Worm (Caenorhabditis elegans) whole organism, L1 larva: ENCODE data around the gene bar-1.

Source experiments
- Y116A8C.19 ChIP-seq: sonication (generic microtip); optimal IDR thresholded peaks from 2 replicates; lab custom pipeline; 2016; ENCODE audit warnings: missing compliant biosample characterization, missing genetic modification characterization, borderline replicate concordance
- aha-1 ChIP-seq: fragments of 150-350 bp; optimal IDR thresholded peaks from 2 replicates; lab custom pipeline; 2014; ENCODE audit warnings: missing biosample characterization, missing genetic modification characterization
- alr-1 ChIP-seq: fragments of 200-800 bp; sonication (Bioruptor generic); optimal IDR thresholded peaks from 2 replicates; lab custom pipeline; 2018; ENCODE audit warnings: borderline replicate concordance, mild to moderate bottlenecking, missing genetic modification characterization, missing compliant biosample characterization
- aly-2 ChIP-seq: fragments of 150-350 bp; optimal IDR thresholded peaks from 2 replicates; lab custom pipeline; 2014; ENCODE audit warnings: missing biosample characterization, missing genetic modification characterization
- blmp-1 ChIP-seq: fragments of 150-350 bp; optimal IDR thresholded peaks from 2 replicates; lab custom pipeline; 2014; ENCODE audit warnings: missing biosample characterization, missing genetic modification characterization
- ceh-90 ChIP-seq: sonication (generic microtip); optimal IDR thresholded peaks from 2 replicates; lab custom pipeline; 2016; ENCODE audit warnings: missing genetic modification characterization, missing compliant biosample characterization
- dsc-1 ChIP-seq: sonication (generic microtip); optimal IDR thresholded peaks from 2 replicates; lab custom pipeline; 2016; ENCODE audit warnings: mild to moderate bottlenecking, missing genetic modification characterization, missing compliant biosample characterization
- efl-1 ChIP-seq, 4 experiments: fragments of 150-350 bp; optimal IDR thresholded peaks in 3 of 4; peaks in 1 of 4; 1 replicate in 1 of 4; 2 replicates in 3 of 4; lab custom pipeline; 2014; ENCODE audit warnings: missing biosample characterization in 2 of 4, missing genetic modification characterization in 2 of 4, missing genetic modification reagents in 2 of 4
- egl-13 ChIP-seq: sonication (generic microtip); optimal IDR thresholded peaks from 2 replicates; lab custom pipeline; 2016; ENCODE audit warnings: missing genotype, missing genetic modification reagents, missing genetic modification characterization, missing compliant biosample characterization
- egl-27 ChIP-seq, 2 experiments: fragments of 150-350 bp in 1 of 2; sonication (generic microtip); optimal IDR thresholded peaks; 3 replicates each; lab custom pipeline; 2017 to 2018; ENCODE audit warnings: missing biosample characterization in 2 of 2, missing genetic modification characterization in 2 of 2, missing genetic modification reagents in 2 of 2
- elt-2 ChIP-seq: sonication (generic microtip); optimal IDR thresholded peaks from 2 replicates; lab custom pipeline; 2016; ENCODE audit warnings: missing genetic modification characterization, mild to moderate bottlenecking, inconsistent platforms, missing compliant biosample characterization, missing genetic modification reagents
- elt-3 ChIP-seq, 6 experiments: fragments of 150-350 bp in 1 of 6; sonication (generic microtip); optimal IDR thresholded peaks; 2 replicates each; lab custom pipeline; 2017 to 2018; ENCODE audit warnings: missing biosample characterization in 6 of 6, missing genetic modification characterization in 6 of 6, inconsistent platforms in 1 of 6
- fkh-8 ChIP-seq: sonication (generic microtip); optimal IDR thresholded peaks from 2 replicates; lab custom pipeline; 2016; ENCODE audit warnings: mild to moderate bottlenecking, missing genetic modification characterization, missing compliant biosample characterization
- grh-1 ChIP-seq: fragments of 200-800 bp; sonication (Bioruptor generic); IDR thresholded peaks from 2 replicates; pipeline ENCODE4 v1.3.6; 2022; ENCODE audit warnings: missing genetic modification reagents, missing genetic modification characterization, missing compliant biosample characterization
- irx-1 ChIP-seq: sonication (generic microtip); optimal IDR thresholded peaks from 2 replicates; lab custom pipeline; 2016; ENCODE audit warnings: missing genetic modification characterization, missing compliant biosample characterization
- isw-1 ChIP-seq: fragments of 200-800 bp; sonication (Bioruptor generic); IDR thresholded peaks from 2 replicates; pipeline ENCODE4 v1.3.6; 2022; ENCODE audit warnings: missing genetic modification characterization, missing compliant biosample characterization
- jun-1 ChIP-seq: fragments of 150-350 bp; optimal IDR thresholded peaks from 2 replicates; lab custom pipeline; 2014; ENCODE audit warnings: missing biosample characterization, missing genetic modification reagents, missing genetic modification characterization
- lin-13 ChIP-seq: fragments of 150-350 bp; optimal IDR thresholded peaks from 2 replicates; lab custom pipeline; 2014; ENCODE audit warnings: missing biosample characterization, missing genetic modification reagents, missing genetic modification characterization
- lin-14 ChIP-seq: fragments of 200-800 bp; sonication (Bioruptor generic); optimal IDR thresholded peaks from 2 replicates; lab custom pipeline; 2018; ENCODE audit warnings: mild to moderate bottlenecking, missing genetic modification characterization, moderate library complexity, missing compliant biosample characterization
- lin-35 ChIP-seq, 2 experiments: fragments of 150-350 bp; optimal IDR thresholded peaks; 2 replicates each; lab custom pipeline; 2014; ENCODE audit warnings: missing biosample characterization in 2 of 2, missing genetic modification characterization in 2 of 2, missing genetic modification reagents in 2 of 2
- lin-39 ChIP-seq: fragments of 150-350 bp; optimal IDR thresholded peaks from 2 replicates; lab custom pipeline; 2014; ENCODE audit warnings: missing biosample characterization, missing genetic modification reagents, missing genetic modification characterization
- lsy-2 ChIP-seq, 2 experiments: fragments of 150-350 bp; optimal IDR thresholded peaks; 2 replicates each; lab custom pipeline; 2014; ENCODE audit warnings: missing biosample characterization in 2 of 2, missing genetic modification characterization in 2 of 2
- mab-9 ChIP-seq: fragments of 200-800 bp; sonication (Bioruptor generic); IDR thresholded peaks from 2 replicates; pipeline ENCODE4 v1.3.6; 2022; ENCODE audit warnings: missing genetic modification reagents, missing genetic modification characterization, missing compliant biosample characterization
- mdl-1 ChIP-seq, 2 experiments: fragments of 150-350 bp; optimal IDR thresholded peaks; 2 replicates each; lab custom pipeline; 2014 to 2017; ENCODE audit warnings: missing biosample characterization in 2 of 2, missing genetic modification characterization in 2 of 2, inconsistent platforms in 1 of 2
- mef-2 ChIP-seq: fragments of 150-350 bp; optimal IDR thresholded peaks from 2 replicates; lab custom pipeline; 2014; ENCODE audit warnings: missing biosample characterization, missing genetic modification characterization
- mep-1 ChIP-seq: fragments of 150-350 bp; optimal IDR thresholded peaks from 2 replicates; lab custom pipeline; 2014; ENCODE audit warnings: missing biosample characterization, missing genetic modification characterization
- nhr-11 ChIP-seq: fragments of 150-350 bp; optimal IDR thresholded peaks from 2 replicates; lab custom pipeline; 2014; ENCODE audit warnings: missing biosample characterization, missing genetic modification characterization
- nhr-237 ChIP-seq: fragments of 150-350 bp; optimal IDR thresholded peaks from 2 replicates; lab custom pipeline; 2014; ENCODE audit warnings: missing biosample characterization, missing genetic modification characterization
- nhr-47 ChIP-seq: sonication (generic microtip); optimal IDR thresholded peaks from 2 replicates; lab custom pipeline; 2016; ENCODE audit warnings: mild to moderate bottlenecking, missing genetic modification characterization, moderate library complexity, missing compliant biosample characterization
- nhr-71 ChIP-seq: sonication (generic microtip); optimal IDR thresholded peaks from 2 replicates; lab custom pipeline; 2016; ENCODE audit warnings: mild to moderate bottlenecking, missing genetic modification characterization, moderate library complexity, missing compliant biosample characterization
- nhr-76 ChIP-seq: sonication (generic microtip); optimal IDR thresholded peaks from 2 replicates; lab custom pipeline; 2017; ENCODE audit warnings: missing biosample characterization, missing genetic modification characterization
- nhr-77 ChIP-seq: fragments of 150-350 bp; optimal IDR thresholded peaks from 2 replicates; lab custom pipeline; 2014; ENCODE audit warnings: missing biosample characterization, missing genetic modification characterization
- nhr-90 ChIP-seq: sonication (generic microtip); optimal IDR thresholded peaks from 2 replicates; lab custom pipeline; 2016; ENCODE audit warnings: mild to moderate bottlenecking, missing genetic modification characterization, missing compliant biosample characterization; ENCODE audit not compliant: poor library complexity
- pax-3 ChIP-seq: fragments of 200-800 bp; sonication (Bioruptor generic); optimal IDR thresholded peaks from 2 replicates; lab custom pipeline; 2018; ENCODE audit warnings: mild to moderate bottlenecking, missing genetic modification characterization, moderate library complexity, missing compliant biosample characterization
- pqm-1 ChIP-seq: sonication (generic microtip); optimal IDR thresholded peaks from 3 replicates; lab custom pipeline; 2017; ENCODE audit warnings: missing biosample characterization, missing genetic modification characterization
- skn-1 ChIP-seq: fragments of 150-350 bp; optimal IDR thresholded peaks from 2 replicates; lab custom pipeline; 2014; ENCODE audit warnings: missing biosample characterization, missing genetic modification characterization
- snu-23 ChIP-seq: sonication (generic microtip); optimal IDR thresholded peaks from 2 replicates; lab custom pipeline; 2016; ENCODE audit warnings: missing genetic modification characterization, missing compliant biosample characterization
- sox-4 ChIP-seq: sonication (generic microtip); optimal IDR thresholded peaks from 2 replicates; lab custom pipeline; 2016; ENCODE audit warnings: missing genetic modification characterization, missing compliant biosample characterization
- sup-37 ChIP-seq: fragments of 200-800 bp; sonication (Bioruptor generic); optimal IDR thresholded peaks from 2 replicates; lab custom pipeline; 2018; ENCODE audit warnings: mild to moderate bottlenecking, missing genetic modification characterization, missing compliant biosample characterization
- swsn-7 ChIP-seq: sonication (generic microtip); optimal IDR thresholded peaks from 2 replicates; lab custom pipeline; 2016; ENCODE audit warnings: missing genetic modification characterization, missing compliant biosample characterization
- unc-30 ChIP-seq: sonication (generic microtip); optimal IDR thresholded peaks from 2 replicates; lab custom pipeline; 2017; ENCODE audit warnings: missing biosample characterization, missing genetic modification characterization

The bar-1 gene

ce11 chrX:7140682-7141254 is 29.7 kb downstream of the bar-1 start:
- TF ChIP-seq aha-1 (tag; lab: Kevin White, UChicago) (no peak), egl-27 (tag; optimal IDR thresholded peaks at IDR 0.05; lab: Kevin White, UChicago) (no peak), sup-37 (GFP tag; lab: Kevin White, UChicago) (no peak), elt-2 (tag; lab: Kevin White, UChicago) (peak; percentile 8), aly-2 (tag; lab: Kevin White, UChicago) (no peak)
- TF ChIP-seq, all 84 proteins: peak for 1

- TF ChIP-seq dsc-1 (tag; lab: Kevin White, UChicago) (peak; percentile 42), lin-35 (GFP tag; optimal IDR thresholded peaks at IDR 0.05; lab: Kevin White, UChicago) (no peak), elt-2 (tag; lab: Kevin White, UChicago) (peak; percentile 89), pqm-1 (no peak), nhr-90 (tag; lab: Kevin White, UChicago) (peak; percentile 16), nhr-71 (tag; lab: Kevin White, UChicago) (peak; percentile 31)
These were observed 30.8 kb downstream of the bar-1 start, which contains the start of gene clec-86 for ce11 chrX:7139614-7140013. Gene clec-86, plus strand, starts transcription at chrX:7139875.

- no peak for TF ChIP-seq lin-13
- TF ChIP-seq nhr-47 (tag; lab: Kevin White, UChicago): no peak
- TF ChIP-seq jun-1 (tag; lab: Kevin White, UChicago): no peak
- TF ChIP-seq nhr-77: no peak
- no peak for TF ChIP-seq grh-1
These were observed 39.2 kb downstream of the bar-1 start for ce11 chrX:7131206-7131605.

ce11 chrX:7129460-7129859 is 41.0 kb downstream of the bar-1 start:
- TF ChIP-seq swsn-7 (no peak), elt-3 (tag; optimal IDR thresholded peaks at IDR 0.05; lab: Kevin White, UChicago) (peak in 1 of 6 experiments; percentile 11), dsc-1 (tag; lab: Kevin White, UChicago) (no peak), mep-1 (tag; lab: Kevin White, UChicago) (peak; percentile 17), blmp-1 (tag; lab: Kevin White, UChicago) (peak; percentile 86), lin-14 (GFP tag; lab: Kevin White, UChicago) (peak; percentile 85), mdl-1 (tag; optimal IDR thresholded peaks at IDR 0.05; lab: Kevin White, UChicago) (peak in 1 of 2 experiments; percentile 77), lsy-2 (tag; optimal IDR thresholded peaks at IDR 0.05; lab: Kevin White, UChicago) (peak in 1 of 2 experiments; percentile 5), egl-27 (tag; optimal IDR thresholded peaks at IDR 0.05; lab: Kevin White, UChicago) (no peak), skn-1 (peak; percentile 14), snu-23 (GFP tag; lab: Kevin White, UChicago) (peak; percentile 11), lin-13 (no peak), nhr-71 (tag; lab: Kevin White, UChicago) (peak; percentile 11), lin-35 (GFP tag; optimal IDR thresholded peaks at IDR 0.05; lab: Kevin White, UChicago) (peak in 1 of 2 experiments; percentile 24), efl-1 (optimal IDR thresholded peaks at IDR 0.05; lab: Kevin White, UChicago) (no peak), efl-1 (GFP tag; optimal IDR thresholded peaks at IDR 0.05 in 1 of 2; lab: Kevin White, UChicago) (peak in 1 of 2 experiments; percentile 49), mef-2 (tag; lab: Kevin White, UChicago) (no peak)

- TF ChIP-seq ceh-90 (tag; lab: Kevin White, UChicago): no peak
- no peak for TF ChIP-seq nhr-90 (tag; lab: Kevin White, UChicago)
- TF ChIP-seq aha-1 (tag; lab: Kevin White, UChicago): no peak
- no peak for TF ChIP-seq elt-2 (tag; lab: Kevin White, UChicago)
- no peak for TF ChIP-seq nhr-76 (tag; lab: Kevin White, UChicago)
- peak; percentile 96 for TF ChIP-seq dsc-1 (tag; lab: Kevin White, UChicago)
- TF ChIP-seq isw-1 (GFP tag; lab: Robert Waterston, UW): no peak
- TF ChIP-seq nhr-237: no peak
- no peak for TF ChIP-seq irx-1 (tag; lab: Kevin White, UChicago)
- peak; percentile 46 for TF ChIP-seq egl-13
- no peak for TF ChIP-seq nhr-11 (tag; lab: Kevin White, UChicago)
- no peak for TF ChIP-seq nhr-77
- TF ChIP-seq lin-39 (tag; lab: Kevin White, UChicago): no peak
- TF ChIP-seq fkh-8 (tag; lab: Kevin White, UChicago): peak; percentile 57
- no peak for TF ChIP-seq mep-1 (tag; lab: Kevin White, UChicago)
- no peak for TF ChIP-seq alr-1
- peak; percentile 44 for TF ChIP-seq sox-4 (tag; lab: Kevin White, UChicago)
- no peak for TF ChIP-seq Y116A8C.19 (tag; lab: Kevin White, UChicago)
- peak; percentile 40 for TF ChIP-seq nhr-47 (tag; lab: Kevin White, UChicago)
- TF ChIP-seq efl-1 (optimal IDR thresholded peaks at IDR 0.05; lab: Kevin White, UChicago): no peak
- peak in 1 of 2 experiments; percentile 51 for TF ChIP-seq efl-1 (GFP tag; optimal IDR thresholded peaks at IDR 0.05 in 1 of 2; lab: Kevin White, UChicago)
- TF ChIP-seq unc-30 (tag; lab: Kevin White, UChicago): no peak
- TF ChIP-seq pax-3: peak; percentile 69
- no peak for TF ChIP-seq blmp-1 (tag; lab: Kevin White, UChicago)
- TF ChIP-seq elt-3 (tag; optimal IDR thresholded peaks at IDR 0.05; lab: Kevin White, UChicago): no peak
- TF ChIP-seq mab-9 (GFP tag; lab: Robert Waterston, UW): no peak
These were observed 41.8 kb downstream of the bar-1 start for ce11 chrX:7128615-7129014.
